Fruit fly (Drosophila melanogaster): Measurements from ENCODE around the gene Pfdn5.

The Pfdn5 gene

dm6 chr3R:22468829-22469487 is 17.9 kb upstream of the Pfdn5 start (continued):
- TF ChIP-seq Sry-β (GFP tag; optimal IDR thresholded peaks at IDR 0.05), result no peak
- TF ChIP-seq NC2β (GFP tag; optimal IDR thresholded peaks at IDR 0.05), result peak; percentile 68
- peak; percentile 62 for TF ChIP-seq Ravus (GFP tag; IDR thresholded peaks at IDR 0.05)
- peak; percentile 91 for TF ChIP-seq org-1 (GFP tag; optimal IDR thresholded peaks at IDR 0.05)
- peak; percentile 86 for TF ChIP-seq CG9817 (tag; optimal IDR thresholded peaks at IDR 0.05)
- peak; percentile 68 for TF ChIP-seq CG12104 (GFP tag; optimal IDR thresholded peaks at IDR 0.05)
- no peak for TF ChIP-seq zf30C (GFP tag; optimal IDR thresholded peaks at IDR 0.05)
- peak; percentile 88 for TF ChIP-seq grau (tag; optimal IDR thresholded peaks at IDR 0.05)
- TF ChIP-seq CG9876 (GFP tag; optimal IDR thresholded peaks at IDR 0.05), result peak; percentile 80
- peak; percentile 78 for TF ChIP-seq CG10366 (GFP tag; IDR thresholded peaks at IDR 0.05)
- peak; percentile 75 for TF ChIP-seq oc (tag; optimal IDR thresholded peaks at IDR 0.05)
- TF ChIP-seq HLH3B (GFP tag; IDR thresholded peaks at IDR 0.05), result peak; percentile 87
- TF ChIP-seq CG7963 (GFP tag; IDR thresholded peaks at IDR 0.05; ENCODE audit: partially characterized antibody), result no peak
- TF ChIP-seq CG8388 (GFP tag; optimal IDR thresholded peaks at IDR 0.05), result peak; percentile 73
- TF ChIP-seq CG7372 (GFP tag; IDR thresholded peaks at IDR 0.05), result peak; percentile 78
- no peak for TF ChIP-seq nom (GFP tag; optimal IDR thresholded peaks at IDR 0.05)
- peak; percentile 64; the same call in 2 of the 3 replicates for TF ChIP-seq jigr1 (GFP tag; IDR thresholded peaks at IDR 0.05)
- peak; percentile 69 for TF ChIP-seq CG10267 (tag; optimal IDR thresholded peaks at IDR 0.05)
- TF ChIP-seq pho (GFP tag; optimal IDR thresholded peaks at IDR 0.05), result peak; percentile 85
- peak; percentile 91 for TF ChIP-seq CG7556 (GFP tag; optimal IDR thresholded peaks at IDR 0.05)
- peak; percentile 87 for TF ChIP-seq tup (GFP tag; optimal IDR thresholded peaks at IDR 0.05)
- TF ChIP-seq disco-r (GFP tag; optimal IDR thresholded peaks at IDR 0.05), result peak; percentile 57
- peak; percentile 82 for TF ChIP-seq phol (tag; optimal IDR thresholded peaks at IDR 0.05)
- TF ChIP-seq CG9797 (GFP tag; optimal IDR thresholded peaks at IDR 0.05), result no peak
- no peak for TF ChIP-seq nerfin-2 (GFP tag; IDR thresholded peaks at IDR 0.05; ENCODE audit: partially characterized antibody)
- TF ChIP-seq mld (GFP tag; IDR thresholded peaks at IDR 0.05; ENCODE audit: partially characterized antibody), result no peak
- TF ChIP-seq CG8290 (GFP tag; optimal IDR thresholded peaks at IDR 0.05), result no peak
- no peak for TF ChIP-seq CG8290 (tag; optimal IDR thresholded peaks at IDR 0.05)
- TF ChIP-seq CG8478 (optimal IDR thresholded peaks at IDR 0.05), result peak; percentile 67
- TF ChIP-seq CrebB (tag; optimal IDR thresholded peaks at IDR 0.05), result peak; percentile 82
- peak; percentile 86 for TF ChIP-seq bcd (GFP tag; optimal IDR thresholded peaks at IDR 0.05)
- peak; percentile 39 for TF ChIP-seq CG2116 (GFP tag; optimal IDR thresholded peaks at IDR 0.05)
- TF ChIP-seq pb (GFP tag; optimal IDR thresholded peaks at IDR 0.05), result peak; percentile 88
- TF ChIP-seq CG4820 (GFP tag; optimal IDR thresholded peaks at IDR 0.05), result peak; percentile 78
- peak; percentile 91 for TF ChIP-seq CG13296 (GFP tag; optimal IDR thresholded peaks at IDR 0.05)
- TF ChIP-seq vnd (GFP tag; IDR thresholded peaks at IDR 0.05; ENCODE audit: partially characterized antibody), result no peak
- peak; percentile 79 for TF ChIP-seq Bteb2 (GFP tag; optimal IDR thresholded peaks at IDR 0.05)
- TF ChIP-seq CG3847 (GFP tag; IDR thresholded peaks at IDR 0.05), result peak; percentile 88
- no peak for TF ChIP-seq CG18262 (tag; optimal IDR thresholded peaks at IDR 0.05)
- peak; percentile 87 for TF ChIP-seq Ada2b (GFP tag; IDR thresholded peaks at IDR 0.05)
- TF ChIP-seq CG17186 (GFP tag; optimal IDR thresholded peaks at IDR 0.05), result peak; percentile 10
- TF ChIP-seq corto (GFP tag; optimal IDR thresholded peaks at IDR 0.05), result no peak
- no peak for TF ChIP-seq gcm (GFP tag; optimal IDR thresholded peaks at IDR 0.05)
- no peak for TF ChIP-seq CG17912 (GFP tag; optimal IDR thresholded peaks at IDR 0.05)
- no peak for TF ChIP-seq sqz (GFP tag; optimal IDR thresholded peaks at IDR 0.05)
- TF ChIP-seq Stat92E (GFP tag; optimal IDR thresholded peaks at IDR 0.05), result no peak
- peak; percentile 87 for TF ChIP-seq CG17359 (tag; optimal IDR thresholded peaks at IDR 0.05)
- TF ChIP-seq GATAe (GFP tag; conservative IDR thresholded peaks at IDR 0.05), result peak; percentile 63; the same call in 1 of the 2 replicates
- TF ChIP-seq CG15269 (tag; optimal IDR thresholded peaks at IDR 0.05), result peak; percentile 91

Measured in whole organism, embryonic.